Fruit fly (Drosophila melanogaster) whole organism, embryonic: Measurements from ENCODE around the gene CheA75a.
A peak's percentile ranks its signal among the peaks of the same experiment; 100 is the strongest.

Source experiments
- ATbp ChIP-seq: fragments of 200-800 bp; sonication (Bioruptor generic); optimal IDR thresholded peaks from 2 replicates; lab custom pipeline; 2017; ENCODE audit warnings: missing biosample characterization, mild to moderate bottlenecking, missing genetic modification characterization, missing genetic modification reagents
- Atf3 ChIP-seq: fragments of 200-800 bp; sonication (Bioruptor generic); optimal IDR thresholded peaks from 3 replicates; lab custom pipeline; 2016; ENCODE audit warnings: missing biosample characterization, missing genetic modification characterization
- CG10209 ChIP-seq: fragments of 200-800 bp; sonication (Bioruptor generic); optimal IDR thresholded peaks from 3 replicates; lab custom pipeline; 2017; ENCODE audit warnings: missing biosample characterization, mild to moderate bottlenecking, missing genetic modification characterization, missing genetic modification reagents
- CG12219 ChIP-seq: fragments of 200-800 bp; sonication (Bioruptor generic); optimal IDR thresholded peaks from 3 replicates; lab custom pipeline; 2018; ENCODE audit warnings: missing biosample characterization, mild to moderate bottlenecking, missing genetic modification characterization
- CG12659 ChIP-seq: fragments of 200-800 bp; sonication (Bioruptor generic); optimal IDR thresholded peaks from 3 replicates; lab custom pipeline; 2017; ENCODE audit warnings: mild to moderate bottlenecking, missing biosample characterization, missing genetic modification reagents, missing genetic modification characterization
- CG13775 ChIP-seq: fragments of 200-800 bp; sonication (Bioruptor generic); optimal IDR thresholded peaks from 3 replicates; lab custom pipeline; 2017; ENCODE audit warnings: missing biosample characterization, mild to moderate bottlenecking, missing genetic modification characterization
- CG14860 ChIP-seq: fragments of 200-800 bp; sonication (Bioruptor generic); IDR thresholded peaks from 3 replicates; pipeline ENCODE4 v1.3.6; 2022; ENCODE audit warnings: missing biosample characterization, missing genetic modification characterization; ENCODE audit not compliant: partially characterized antibody
- CG15073 ChIP-seq: fragments of 200-800 bp; sonication (Bioruptor generic); optimal IDR thresholded peaks from 2 replicates; lab custom pipeline; 2016; ENCODE audit warnings: missing biosample characterization, missing genetic modification characterization
- CG16815 ChIP-seq: fragments of 200-800 bp; sonication (Bioruptor generic); optimal IDR thresholded peaks from 3 replicates; lab custom pipeline; 2017; ENCODE audit warnings: missing biosample characterization, mild to moderate bottlenecking, missing genetic modification characterization
- CG17359 ChIP-seq: fragments of 200-800 bp; sonication (Bioruptor generic); optimal IDR thresholded peaks from 3 replicates; lab custom pipeline; 2018; ENCODE audit warnings: missing biosample characterization, mild to moderate bottlenecking, missing genetic modification characterization, moderate library complexity
- CG17385 ChIP-seq: fragments of 200-800 bp; sonication (Bioruptor generic); optimal IDR thresholded peaks from 3 replicates; lab custom pipeline; 2018; ENCODE audit warnings: missing biosample characterization, mild to moderate bottlenecking, missing genetic modification characterization
- CG2116 ChIP-seq: fragments of 200-800 bp; sonication (Bioruptor generic); optimal IDR thresholded peaks from 3 replicates; lab custom pipeline; 2018; ENCODE audit warnings: missing biosample characterization, mild to moderate bottlenecking, missing genetic modification characterization
- CG2678 ChIP-seq: fragments of 200-800 bp; sonication (Bioruptor generic); optimal IDR thresholded peaks from 3 replicates; lab custom pipeline; 2019; ENCODE audit warnings: missing biosample characterization, mild to moderate bottlenecking, missing genetic modification characterization, moderate library complexity
- CG2712 ChIP-seq: fragments of 200-800 bp; optimal IDR thresholded peaks from 3 replicates; lab custom pipeline; 2019; ENCODE audit warnings: missing biosample characterization, mild to moderate bottlenecking, missing genetic modification characterization, moderate library complexity
- CG2889 ChIP-seq: fragments of 200-800 bp; sonication (Bioruptor generic); IDR thresholded peaks from 3 replicates; pipeline ENCODE4 v1.3.6; 2022; ENCODE audit warnings: missing biosample characterization, missing genetic modification characterization
- CG31224 ChIP-seq: fragments of 200-800 bp; sonication (Bioruptor generic); IDR thresholded peaks from 2 replicates; pipeline ENCODE4 v1.3.6; 2022; ENCODE audit warnings: missing biosample characterization, missing genetic modification characterization
- CG32767 ChIP-seq: fragments of 200-800 bp; sonication (Bioruptor generic); IDR thresholded peaks from 2 replicates; pipeline ENCODE4 v1.3.6; 2022; ENCODE audit warnings: missing biosample characterization, missing genetic modification characterization
- CG3847 ChIP-seq: fragments of 200-800 bp; sonication (Bioruptor generic); IDR thresholded peaks from 2 replicates; pipeline ENCODE4 v1.3.6; 2022; ENCODE audit warnings: missing biosample characterization, missing genetic modification characterization
- CG3995 ChIP-seq: fragments of 200-800 bp; sonication (Bioruptor generic); optimal IDR thresholded peaks from 3 replicates; lab custom pipeline; 2016; ENCODE audit warnings: missing biosample characterization, missing genetic modification characterization
- CG4730 ChIP-seq: fragments of 200-800 bp; sonication (Bioruptor generic); IDR thresholded peaks from 2 replicates; pipeline ENCODE4 v1.3.6; 2022; ENCODE audit warnings: missing biosample characterization, missing genetic modification characterization
- Doc3 ChIP-seq: fragments of 200-800 bp; sonication (Bioruptor generic); IDR thresholded peaks from 3 replicates; pipeline ENCODE4 v1.3.6; 2022; ENCODE audit warnings: missing biosample characterization, missing genetic modification characterization; ENCODE audit not compliant: partially characterized antibody
- Fer1 ChIP-seq: fragments of 200-800 bp; sonication (Bioruptor generic); optimal IDR thresholded peaks from 2 replicates; lab custom pipeline; 2017; ENCODE audit warnings: missing biosample characterization, mild to moderate bottlenecking, missing genetic modification characterization
- HLH4C ChIP-seq: fragments of 200-800 bp; sonication (Bioruptor generic); IDR thresholded peaks from 3 replicates; pipeline ENCODE4 v1.3.6; 2022; ENCODE audit warnings: missing biosample characterization, missing genetic modification characterization; ENCODE audit not compliant: partially characterized antibody
- Hmr ChIP-seq: fragments of 200-800 bp; sonication (Bioruptor generic); optimal IDR thresholded peaks from 3 replicates; lab custom pipeline; 2017; ENCODE audit warnings: mild to moderate bottlenecking, missing biosample characterization, missing genetic modification reagents, missing genetic modification characterization
- MBD-R2 ChIP-seq: fragments of 200-800 bp; sonication (Bioruptor generic); IDR thresholded peaks from 2 replicates; pipeline ENCODE4 v1.3.6; 2022; ENCODE audit warnings: missing biosample characterization, missing genetic modification characterization
- Max ChIP-seq: fragments of 200-800 bp; sonication (Bioruptor generic); optimal IDR thresholded peaks from 2 replicates; lab custom pipeline; 2016; ENCODE audit warnings: missing biosample characterization, mild to moderate bottlenecking, missing genetic modification characterization
- NFAT ChIP-seq: fragments of 200-800 bp; sonication (Bioruptor generic); IDR thresholded peaks from 2 replicates; pipeline ENCODE4 v1.3.6; 2022; ENCODE audit warnings: missing biosample characterization, missing genetic modification characterization
- Nf-YB ChIP-seq: fragments of 200-800 bp; sonication (Bioruptor generic); optimal IDR thresholded peaks from 3 replicates; lab custom pipeline; 2019; ENCODE audit warnings: missing biosample characterization, mild to moderate bottlenecking, missing genetic modification characterization, moderate library complexity
- Oaz ChIP-seq: fragments of 200-800 bp; sonication (Bioruptor generic); IDR thresholded peaks from 2 replicates; pipeline ENCODE4 v1.3.6; 2022; ENCODE audit warnings: missing biosample characterization, missing genetic modification characterization
- Optix ChIP-seq: fragments of 200-800 bp; sonication (Bioruptor generic); IDR thresholded peaks from 3 replicates; pipeline ENCODE4 v1.3.6; 2022; ENCODE audit warnings: missing biosample characterization, missing genetic modification characterization
- Poxn ChIP-seq: fragments of 200-800 bp; sonication (Bioruptor generic); IDR thresholded peaks from 2 replicates; pipeline ENCODE4 v1.3.6; 2022; ENCODE audit warnings: missing biosample characterization, missing genetic modification characterization
- Rfx ChIP-seq: fragments of 200-800 bp; sonication (Bioruptor generic); IDR thresholded peaks from 2 replicates; pipeline ENCODE4 v1.3.6; 2022; ENCODE audit warnings: missing biosample characterization, missing genetic modification characterization
- Sry-β ChIP-seq: fragments of 200-800 bp; sonication (Bioruptor generic); optimal IDR thresholded peaks from 2 replicates; lab custom pipeline; 2018; ENCODE audit warnings: missing biosample characterization, mild to moderate bottlenecking, missing genetic modification characterization, moderate library complexity
- Stat92E ChIP-seq, 3 experiments: fragments of >200 bp in 2 of 3; fragments of 200-800 bp in 1 of 3; sonication (Bioruptor generic) in 1 of 3; optimal IDR thresholded peaks; 2 replicates each; lab custom pipeline; 2017 to 2019; ENCODE audit warnings: missing biosample characterization in 3 of 3, missing genetic modification characterization in 3 of 3, mild to moderate bottlenecking in 1 of 3, moderate library complexity in 1 of 3
- Tbp ChIP-seq: fragments of >200 bp; optimal IDR thresholded peaks from 2 replicates; lab custom pipeline; 2018; ENCODE audit warnings: missing biosample characterization, missing genetic modification characterization
- Trl ChIP-seq, 3 experiments: fragments of >200 bp in 2 of 3; fragments of 200-800 bp in 1 of 3; sonication (Bioruptor generic) in 1 of 3; optimal IDR thresholded peaks; 2 replicates in 1 of 3; 3 replicates in 2 of 3; lab custom pipeline; 2016 to 2017; ENCODE audit warnings: missing biosample characterization in 1 of 3, missing genetic modification characterization in 1 of 3
- ara ChIP-seq: fragments of 200-800 bp; sonication (Bioruptor generic); IDR thresholded peaks from 2 replicates; pipeline ENCODE4 v1.3.6; 2022; ENCODE audit warnings: missing biosample characterization, missing genetic modification characterization
- az2 ChIP-seq: fragments of 200-800 bp; sonication (Bioruptor generic); optimal IDR thresholded peaks from 3 replicates; lab custom pipeline; 2016; ENCODE audit warnings: missing biosample characterization, missing genetic modification characterization
- bowl ChIP-seq: fragments of 200-800 bp; sonication (Bioruptor generic); IDR thresholded peaks from 2 replicates; pipeline ENCODE4 v1.3.6; 2022; ENCODE audit warnings: missing biosample characterization, missing genetic modification characterization
- cato ChIP-seq: fragments of 200-800 bp; sonication (Bioruptor generic); optimal IDR thresholded peaks from 2 replicates; lab custom pipeline; 2016; ENCODE audit warnings: missing biosample characterization, missing genetic modification characterization, borderline replicate concordance
- dimm ChIP-seq: fragments of 200-800 bp; sonication (Bioruptor generic); IDR thresholded peaks from 2 replicates; pipeline ENCODE4 v1.3.6; 2022; ENCODE audit warnings: missing biosample characterization, missing genetic modification characterization
- eve ChIP-seq, 2 experiments: fragments of >200 bp; optimal IDR thresholded peaks; 2 replicates each; lab custom pipeline; 2017; ENCODE audit warnings: missing biosample characterization in 2 of 2, missing genetic modification characterization in 2 of 2
- jigr1 ChIP-seq: fragments of 200-800 bp; sonication (Bioruptor generic); IDR thresholded peaks from 3 replicates; pipeline ENCODE4 v1.3.6; 2022; ENCODE audit warnings: missing biosample characterization, missing genetic modification characterization
- slp2 ChIP-seq: fragments of 200-800 bp; sonication (Bioruptor generic); optimal IDR thresholded peaks from 2 replicates; lab custom pipeline; 2016; ENCODE audit warnings: missing biosample characterization, missing genetic modification characterization
- ssp ChIP-seq: fragments of 200-800 bp; sonication (Bioruptor generic); IDR thresholded peaks from 2 replicates; pipeline ENCODE4 v1.3.6; 2022; ENCODE audit warnings: missing biosample characterization, missing genetic modification characterization
- sug ChIP-seq: fragments of 200-800 bp; optimal IDR thresholded peaks from 2 replicates; lab custom pipeline; 2019; ENCODE audit warnings: missing biosample characterization, mild to moderate bottlenecking, missing genetic modification characterization, moderate library complexity
- toy ChIP-seq: fragments of 200-800 bp; sonication (Bioruptor generic); IDR thresholded peaks from 2 replicates; pipeline ENCODE4 v1.3.6; 2022; ENCODE audit warnings: missing biosample characterization, missing genetic modification characterization
- tx ChIP-seq: fragments of 200-800 bp; sonication (Bioruptor generic); optimal IDR thresholded peaks from 2 replicates; lab custom pipeline; 2016; ENCODE audit warnings: missing biosample characterization, missing genetic modification characterization
- vfl ChIP-seq: fragments of 200-800 bp; sonication (Bioruptor generic); optimal IDR thresholded peaks from 2 replicates; lab custom pipeline; 2016; ENCODE audit warnings: missing biosample characterization, missing genetic modification characterization
- zen2 ChIP-seq: fragments of 200-800 bp; sonication (Bioruptor generic); IDR thresholded peaks from 3 replicates; pipeline ENCODE4 v1.3.6; 2022; ENCODE audit warnings: missing biosample characterization, missing genetic modification characterization; ENCODE audit not compliant: partially characterized antibody

Gene CheA75a

DNA sequence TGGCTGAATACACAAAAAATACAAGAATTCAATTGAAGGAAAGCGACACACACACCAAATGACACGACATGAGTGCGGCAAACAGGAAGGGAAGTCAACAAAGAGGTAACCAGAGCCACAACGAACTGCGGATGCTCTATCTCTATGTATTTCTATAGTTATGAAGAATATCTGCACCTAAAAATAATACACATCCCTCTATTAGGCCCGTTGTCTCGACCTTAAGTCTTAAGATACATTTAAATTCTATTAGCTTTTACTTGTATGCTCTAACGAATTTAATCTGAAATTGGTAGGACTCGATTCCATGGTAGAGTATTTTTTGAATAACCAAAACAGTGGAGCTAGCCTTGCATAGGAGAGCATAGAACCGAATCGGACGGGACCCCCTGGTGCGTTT, 29.3 kb downstream of the CheA75a start (continued):
- peak; percentile 98 for TF ChIP-seq CG2712 (tag; lab: Kevin White, UChicago)
- peak; percentile 83 for TF ChIP-seq jigr1 (GFP tag; lab: Robert Waterston, UW)
- peak; percentile 89 for TF ChIP-seq Optix (GFP tag; lab: Robert Waterston, UW)
- peak; percentile 97 for TF ChIP-seq ara (GFP tag; lab: Robert Waterston, UW)
- TF ChIP-seq CG2889 (GFP tag; lab: Robert Waterston, UW) = peak; percentile 76
- TF ChIP-seq zen2 (GFP tag; lab: Robert Waterston, UW) = no peak
- TF ChIP-seq CG10209 (GFP tag; lab: Kevin White, UChicago) = peak; percentile 92
- peak; percentile 96 for TF ChIP-seq CG16815
- peak; percentile 88 for TF ChIP-seq Atf3
- TF ChIP-seq CG32767 (GFP tag; lab: Robert Waterston, UW) = peak; percentile 94
- TF ChIP-seq ATbp (GFP tag; lab: Kevin White, UChicago) = peak; percentile 74
- TF ChIP-seq cato (GFP tag; lab: Kevin White, UChicago) = peak; percentile 70
- TF ChIP-seq Tbp (GFP tag; lab: Kevin White, UChicago) = no peak
- TF ChIP-seq CG12219 (GFP tag; lab: Kevin White, UChicago) = peak; percentile 93
- no peak for TF ChIP-seq Poxn (GFP tag; lab: Robert Waterston, UW)
- TF ChIP-seq Fer1 (GFP tag; lab: Kevin White, UChicago) = no peak
- peak; percentile 80 for TF ChIP-seq CG17385 (GFP tag; lab: Kevin White, UChicago)
- TF ChIP-seq vfl (GFP tag; lab: Kevin White, UChicago) = peak; percentile 19
- TF ChIP-seq CG12659 (GFP tag; lab: Kevin White, UChicago) = peak; percentile 82
- TF ChIP-seq Hmr (GFP tag; lab: Kevin White, UChicago) = peak; percentile 45
- TF ChIP-seq ssp (GFP tag; lab: Robert Waterston, UW) = peak; percentile 78
- TF ChIP-seq Max (GFP tag; lab: Kevin White, UChicago) = peak; percentile 84
- TF ChIP-seq CG3995 (GFP tag; lab: Kevin White, UChicago) = no peak
- TF ChIP-seq CG4730 (GFP tag; lab: Robert Waterston, UW) = peak; percentile 85
- 0 out of 2 replicates have a peak, but pooled peaks have one; percentile 34 for TF ChIP-seq NFAT (GFP tag; lab: Robert Waterston, UW)
- TF ChIP-seq MBD-R2 (GFP tag; lab: Robert Waterston, UW) = peak; percentile 30; the same call in 1 of the 2 replicates
- peak in 1 of 2 experiments; percentile 93 for TF ChIP-seq eve (GFP tag; optimal IDR thresholded peaks at IDR 0.05; lab: Kevin White, UChicago)
- TF ChIP-seq CG17359 (tag; lab: Kevin White, UChicago) = peak; percentile 79
- peak in 1 of 3 experiments; percentile 94 for TF ChIP-seq Stat92E (GFP tag; optimal IDR thresholded peaks at IDR 0.05; lab: Kevin White, UChicago)
- TF ChIP-seq Rfx = peak; percentile 73
- peak; percentile 63; the same call in 1 of the 2 replicates for TF ChIP-seq toy
- peak; percentile 75 for TF ChIP-seq CG15073 (GFP tag; lab: Kevin White, UChicago)
- TF ChIP-seq HLH4C = no peak
- TF ChIP-seq Doc3 (GFP tag; lab: Robert Waterston, UW) = no peak
- TF ChIP-seq CG2116 (GFP tag; lab: Kevin White, UChicago) = peak; percentile 56
- peak; percentile 91 for TF ChIP-seq CG13775
- peak; percentile 16 for TF ChIP-seq Sry-β (GFP tag; lab: Kevin White, UChicago)
- TF ChIP-seq bowl (GFP tag; lab: Robert Waterston, UW) = no peak
- TF ChIP-seq az2 (GFP tag; lab: Kevin White, UChicago) = peak; percentile 92
- peak; percentile 76 for TF ChIP-seq slp2 (GFP tag; lab: Kevin White, UChicago)
- no peak for TF ChIP-seq Trl (optimal IDR thresholded peaks at IDR 0.05; lab: Kevin White, UChicago)
- peak; percentile 92 for TF ChIP-seq Trl (GFP tag; optimal IDR thresholded peaks at IDR 0.05; lab: Kevin White, UChicago)
- TF ChIP-seq Nf-YB (GFP tag; lab: Kevin White, UChicago) = peak; percentile 80
- TF ChIP-seq CG3847 = peak; percentile 76; the same call in 1 of the 2 replicates
- no peak for TF ChIP-seq sug (tag; lab: Kevin White, UChicago)
- TF ChIP-seq tx (GFP tag; lab: Kevin White, UChicago) = peak; percentile 78
- peak; percentile 83 for TF ChIP-seq CG2678 (tag; lab: Kevin White, UChicago)
- no peak for TF ChIP-seq CG14860
- TF ChIP-seq CG31224 (GFP tag; lab: Robert Waterston, UW) = peak; percentile 44; the same call in 1 of the 2 replicates
- peak; percentile 64; the same call in 1 of the 2 replicates for TF ChIP-seq Oaz (GFP tag; lab: Robert Waterston, UW)
- peak; percentile 54; the same call in 1 of the 2 replicates for TF ChIP-seq dimm
